Fruit fly (Drosophila melanogaster) S2 (cell line): Measurements from ENCODE around the gene Sec23.

Source experiments
- CG8478 ChIP-seq: fragments of >200 bp; optimal IDR thresholded peaks from 2 replicates; lab custom pipeline; 2018
- CTCF ChIP-seq, 2 experiments: fragments of >200 bp; optimal IDR thresholded peaks; 2 replicates each; lab custom pipeline; 2018

dm6 chr3R:5682238-5682637 is 33.4 kb downstream of the Sec23 start:
- TF ChIP-seq CG8478 (lab: Kevin White, UChicago), result no peak
- no peak for TF ChIP-seq CTCF (optimal IDR thresholded peaks at IDR 0.05; lab: Kevin White, UChicago)
